Fruit fly (Drosophila melanogaster) whole organism, wandering third instar larva: Measurements from ENCODE around the gene CG7255.
A peak's percentile ranks its signal among the peaks of the same experiment; 100 is the strongest.

Experiments
- CG32264 ChIP-seq: fragments of 200-800 bp; sonication (Bioruptor generic); optimal IDR thresholded peaks from 2 replicates; lab custom pipeline; 2016; ENCODE audit warnings: missing biosample characterization, missing genetic modification characterization
- Dfd ChIP-seq: fragments of >200 bp; optimal IDR thresholded peaks from 2 replicates; lab custom pipeline; 2017; ENCODE audit warnings: missing biosample characterization, missing genetic modification characterization
- Dif ChIP-seq: fragments of 200-275, 200-300 bp; sonication (Bioruptor generic); optimal IDR thresholded peaks from 2 replicates; lab custom pipeline; 2018; ENCODE audit warnings: missing biosample characterization, missing genetic modification characterization; ENCODE audit not compliant: partially characterized antibody
- GATAd ChIP-seq: sonication (Bioruptor generic); optimal IDR thresholded peaks from 2 replicates; lab custom pipeline; 2016; ENCODE audit warnings: missing biosample characterization, missing genetic modification characterization
- HLH106 ChIP-seq: fragments of 200-800 bp; optimal IDR thresholded peaks from 3 replicates; lab custom pipeline; 2019; ENCODE audit warnings: missing biosample characterization, mild to moderate bottlenecking, missing genetic modification characterization, moderate library complexity
- Hnf4 ChIP-seq: fragments of 200-800 bp; sonication (Bioruptor generic); optimal IDR thresholded peaks from 2 replicates; lab custom pipeline; 2016; ENCODE audit warnings: missing biosample characterization, mild to moderate bottlenecking, missing genetic modification characterization
- Hr78 ChIP-seq: fragments of >200 bp; optimal IDR thresholded peaks from 2 replicates; lab custom pipeline; 2017; ENCODE audit warnings: missing biosample characterization, missing genetic modification characterization
- Hr83 ChIP-seq: fragments of 200-300 bp; sonication (Bioruptor generic); optimal IDR thresholded peaks from 2 replicates; lab custom pipeline; 2016; ENCODE audit warnings: missing biosample characterization, mild to moderate bottlenecking, missing genetic modification characterization, moderate library complexity; ENCODE audit not compliant: poor library complexity, severe bottlenecking
- Mio ChIP-seq: sonication (Bioruptor generic); optimal IDR thresholded peaks from 2 replicates; lab custom pipeline; 2016; ENCODE audit warnings: missing biosample characterization, missing genetic modification characterization
- Myc ChIP-seq: fragments of >200 bp; optimal IDR thresholded peaks from 2 replicates; lab custom pipeline; 2017
- N ChIP-seq: fragments of >200 bp; optimal IDR thresholded peaks from 2 replicates; lab custom pipeline; 2018; ENCODE audit warnings: missing biosample characterization, missing external identifiers, missing genetic modification characterization
- OdsH ChIP-seq: fragments of 200-800 bp; sonication (Bioruptor generic); optimal IDR thresholded peaks from 2 replicates; lab custom pipeline; 2016; ENCODE audit warnings: missing biosample characterization, mild to moderate bottlenecking, missing genetic modification characterization
- Rel ChIP-seq, 2 experiments: fragments of 200-800 bp; sonication (Bioruptor generic) in 1 of 2; optimal IDR thresholded peaks; 2 replicates in 1 of 2; 3 replicates in 1 of 2; lab custom pipeline; 2016 to 2019; ENCODE audit warnings: mild to moderate bottlenecking in 2 of 2, missing biosample characterization in 2 of 2, missing genetic modification characterization in 2 of 2, moderate library complexity in 1 of 2
- Sp1 ChIP-seq: fragments of 200-800 bp; sonication (Bioruptor generic); optimal IDR thresholded peaks from 3 replicates; lab custom pipeline; 2019; ENCODE audit warnings: missing biosample characterization, mild to moderate bottlenecking, missing genetic modification characterization, moderate library complexity
- Vsx2 ChIP-seq: fragments of 200-300, 225-300 bp; sonication (Bioruptor generic); optimal IDR thresholded peaks from 2 replicates; lab custom pipeline; 2018; ENCODE audit warnings: missing biosample characterization, missing genetic modification characterization; ENCODE audit not compliant: partially characterized antibody
- br ChIP-seq: fragments of 200-800 bp; sonication (Bioruptor generic); optimal IDR thresholded peaks from 2 replicates; lab custom pipeline; 2016; ENCODE audit warnings: missing biosample characterization, missing genetic modification characterization
- brk ChIP-seq: fragments of 200-800 bp; sonication (Bioruptor generic); optimal IDR thresholded peaks from 2 replicates; lab custom pipeline; 2016; ENCODE audit warnings: missing biosample characterization, mild to moderate bottlenecking, missing genetic modification characterization
- dl ChIP-seq, 2 experiments: fragments of 175-275, 200-275 bp in 1 of 2; fragments of 200-275 bp in 1 of 2; sonication (Bioruptor generic); optimal IDR thresholded peaks; lab custom pipeline; 2018; ENCODE audit warnings: mild to moderate bottlenecking in 2 of 2, missing biosample characterization in 2 of 2, missing genetic modification characterization in 2 of 2, moderate library complexity in 2 of 2; ENCODE audit not compliant: partially characterized antibody in 2 of 2, insufficient read depth in 1 of 2
- dmrt93B ChIP-seq: fragments of 200-800 bp; sonication (Bioruptor generic); optimal IDR thresholded peaks from 2 replicates; lab custom pipeline; 2018; ENCODE audit warnings: missing biosample characterization, mild to moderate bottlenecking, missing genetic modification characterization
- ey ChIP-seq: fragments of 200-800 bp; sonication (Bioruptor generic); optimal IDR thresholded peaks from 2 replicates; lab custom pipeline; 2016; ENCODE audit warnings: missing biosample characterization, missing genetic modification characterization
- foxo ChIP-seq, 2 experiments: fragments of 200-800 bp; sonication (Bioruptor generic); optimal IDR thresholded peaks; 2 replicates in 1 of 2; 3 replicates in 1 of 2; lab custom pipeline; 2016 to 2017; ENCODE audit warnings: missing biosample characterization in 2 of 2, missing genetic modification characterization in 2 of 2
- h ChIP-seq: fragments of 200-800 bp; sonication (Bioruptor generic); optimal IDR thresholded peaks from 3 replicates; lab custom pipeline; 2016; ENCODE audit warnings: missing biosample characterization, mild to moderate bottlenecking, missing genetic modification characterization
- jim ChIP-seq: fragments of 175-275, 200-325 bp; sonication (Bioruptor generic); optimal IDR thresholded peaks from 2 replicates; lab custom pipeline; 2016; ENCODE audit warnings: missing biosample characterization, mild to moderate bottlenecking, missing genetic modification characterization
- lola ChIP-seq: fragments of >200 bp; optimal IDR thresholded peaks from 2 replicates; lab custom pipeline; 2017; ENCODE audit warnings: missing biosample characterization, missing genetic modification characterization
- psq ChIP-seq: fragments of 200-800 bp; sonication (Bioruptor generic); optimal IDR thresholded peaks from 3 replicates; lab custom pipeline; 2017; ENCODE audit warnings: missing biosample characterization, mild to moderate bottlenecking, missing genetic modification characterization, moderate library complexity
- rgr ChIP-seq: fragments of 200-800 bp; sonication (Bioruptor generic); optimal IDR thresholded peaks from 3 replicates; lab custom pipeline; 2016; ENCODE audit warnings: missing biosample characterization, mild to moderate bottlenecking, missing genetic modification characterization
- sage ChIP-seq: fragments of 200-800 bp; sonication (Bioruptor generic); optimal IDR thresholded peaks from 2 replicates; lab custom pipeline; 2016; ENCODE audit warnings: missing biosample characterization, mild to moderate bottlenecking, missing genetic modification characterization
- sv ChIP-seq: fragments of 200-800 bp; sonication (Bioruptor generic); optimal IDR thresholded peaks from 3 replicates; lab custom pipeline; 2016; ENCODE audit warnings: missing biosample characterization, missing genetic modification characterization
- tai ChIP-seq: sonication (Bioruptor generic); optimal IDR thresholded peaks from 2 replicates; lab custom pipeline; 2016; ENCODE audit warnings: missing biosample characterization, missing genetic modification characterization
- usp ChIP-seq: fragments of >200 bp; optimal IDR thresholded peaks from 2 replicates; lab custom pipeline; 2017; ENCODE audit warnings: missing biosample characterization, missing genetic modification characterization
- woc ChIP-seq: sonication (Bioruptor generic); optimal IDR thresholded peaks from 2 replicates; lab custom pipeline; 2016; ENCODE audit warnings: missing biosample characterization, mild to moderate bottlenecking, missing genetic modification characterization

Gene CG7255

DNA sequence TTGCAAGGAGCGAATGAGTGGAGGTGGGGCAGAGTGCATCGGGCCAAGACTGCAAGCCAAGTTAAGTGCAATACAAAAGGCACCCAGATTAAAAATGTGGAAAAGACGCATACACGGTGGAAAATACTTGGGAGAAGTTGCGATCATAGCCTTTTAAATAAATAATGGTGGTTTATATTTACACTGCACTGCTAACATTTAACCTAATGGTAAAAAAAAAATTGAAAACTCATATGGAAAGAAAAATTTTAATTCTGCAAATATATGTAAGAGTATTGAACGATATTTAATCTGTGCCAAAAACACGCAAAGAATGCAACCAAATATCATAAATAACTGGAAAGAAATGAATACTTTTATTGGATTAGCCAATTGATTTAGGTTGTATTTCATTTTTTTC lies 10.9 kb downstream of the CG7255 start:
- TF ChIP-seq usp (GFP tag; lab: Kevin White, UChicago), result no peak
- TF ChIP-seq sv (GFP tag; lab: Kevin White, UChicago), result no peak
- no peak for TF ChIP-seq Mio
- no peak for TF ChIP-seq rgr (GFP tag; lab: Kevin White, UChicago)

DNA sequence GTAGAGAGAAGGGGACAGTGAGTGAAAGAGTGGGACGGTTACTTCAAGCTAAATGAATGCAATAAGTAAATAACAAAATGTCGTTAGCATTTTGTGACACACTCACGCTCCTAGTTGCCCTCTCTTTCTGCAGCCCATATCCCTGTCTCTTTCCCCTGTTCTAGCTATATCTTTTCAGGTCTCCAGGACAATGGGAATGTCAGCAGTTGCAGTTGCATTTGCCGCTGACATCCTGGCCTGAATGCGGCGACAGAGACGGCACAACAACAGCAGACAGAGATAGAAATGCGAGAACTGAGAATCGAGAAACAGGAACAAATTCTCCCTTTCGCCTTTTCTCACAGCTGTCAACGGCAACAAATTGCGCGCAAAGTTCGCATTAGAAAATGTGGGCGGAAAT lies 11.3 kb downstream of the CG7255 start:
- no peak for TF ChIP-seq jim (GFP tag; lab: Kevin White, UChicago)
- no peak for TF ChIP-seq sage (GFP tag; lab: Kevin White, UChicago)
- TF ChIP-seq foxo (GFP tag; optimal IDR thresholded peaks at IDR 0.05; lab: Kevin White, UChicago), result no peak
- TF ChIP-seq Hnf4 (GFP tag; lab: Kevin White, UChicago), result no peak
- no peak for TF ChIP-seq Hr83 (GFP tag; lab: Kevin White, UChicago)
- no peak for TF ChIP-seq rgr (GFP tag; lab: Kevin White, UChicago)
- no peak for TF ChIP-seq Mio
- TF ChIP-seq Dfd, result no peak
- no peak for TF ChIP-seq lola (GFP tag; lab: Kevin White, UChicago)
- TF ChIP-seq HLH106, result no peak
- no peak for TF ChIP-seq N
- no peak for TF ChIP-seq brk (GFP tag; lab: Kevin White, UChicago)
- no peak for TF ChIP-seq tai
- no peak for TF ChIP-seq dl (GFP tag; optimal IDR thresholded peaks at IDR 0.05; lab: Kevin White, UChicago; ENCODE audit: insufficient read depth in 1 of 2, partially characterized antibody in 2 of 2)
- no peak for TF ChIP-seq Vsx2 (GFP tag; lab: Kevin White, UChicago)
- no peak for TF ChIP-seq Myc (lab: Kevin White, UChicago)

dm6 chr3L:15320241-15320640 lies 16.2 kb downstream of the CG7255 start:
- TF ChIP-seq dl (GFP tag; optimal IDR thresholded peaks at IDR 0.05; lab: Kevin White, UChicago; ENCODE audit: insufficient read depth in 1 of 2, partially characterized antibody in 2 of 2) (no peak), br (no peak), GATAd (GFP tag; lab: Kevin White, UChicago) (no peak), h (no peak), N (no peak), jim (GFP tag; lab: Kevin White, UChicago) (no peak), Vsx2 (GFP tag; lab: Kevin White, UChicago) (no peak), tai (no peak), Myc (lab: Kevin White, UChicago) (no peak), ey (no peak), Sp1 (no peak), dmrt93B (GFP tag; lab: Kevin White, UChicago) (no peak)

dm6 chr3L:15321001-15321438 lies 17.0 kb downstream of the CG7255 start:
- TF ChIP-seq psq (GFP tag; lab: Kevin White, UChicago) (peak; percentile 28), woc (GFP tag; lab: Kevin White, UChicago) (peak; percentile 1), ey (no peak), CG32264 (GFP tag; lab: Kevin White, UChicago) (no peak), rgr (GFP tag; lab: Kevin White, UChicago) (peak; percentile 14), sv (GFP tag; lab: Kevin White, UChicago) (no peak), h (peak; percentile 4), N (no peak), dl (GFP tag; optimal IDR thresholded peaks at IDR 0.05; lab: Kevin White, UChicago; ENCODE audit: insufficient read depth in 1 of 2, partially characterized antibody in 2 of 2) (no peak), usp (GFP tag; lab: Kevin White, UChicago) (no peak), HLH106 (no peak), Vsx2 (GFP tag; lab: Kevin White, UChicago) (no peak), Dif (no peak), Hr78 (GFP tag; lab: Kevin White, UChicago) (no peak), OdsH (GFP tag; lab: Kevin White, UChicago) (peak; percentile 24), Rel (GFP tag; optimal IDR thresholded peaks at IDR 0.05; lab: Kevin White, UChicago) (no peak), Rel (tag; optimal IDR thresholded peaks at IDR 0.05; lab: Kevin White, UChicago) (no peak), Dfd (no peak)
- TF ChIP-seq, all 38 proteins: peak for 5

DNA sequence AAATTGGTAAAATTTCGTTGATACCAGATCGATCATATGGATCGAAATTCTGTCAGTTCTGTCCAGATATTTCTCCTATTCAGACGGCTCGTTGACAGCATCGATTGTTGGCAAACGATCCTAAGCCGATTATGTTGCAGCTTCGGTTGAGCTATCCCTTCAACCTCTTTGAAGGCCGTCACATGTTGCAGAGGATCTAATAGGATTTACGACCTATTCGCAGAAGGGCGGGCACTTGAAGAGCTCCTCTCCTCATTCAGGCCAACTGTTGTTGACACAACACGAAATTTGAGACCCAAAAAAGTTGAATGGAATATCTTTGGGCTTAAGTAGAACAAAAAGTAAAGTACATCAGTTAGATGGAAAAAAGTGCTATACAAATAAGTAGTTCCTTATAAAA lies 18.1 kb downstream of the CG7255 start:
- TF ChIP-seq brk (GFP tag; lab: Kevin White, UChicago) (no peak), sv (GFP tag; lab: Kevin White, UChicago) (no peak), sage (GFP tag; lab: Kevin White, UChicago) (no peak), Vsx2 (GFP tag; lab: Kevin White, UChicago) (no peak), tai (no peak), N (no peak), CG32264 (GFP tag; lab: Kevin White, UChicago) (no peak)
